Fruit fly (Drosophila melanogaster) whole organism, pupa: ENCODE results near the gene Sirt2.

ENCODE experiments used
- CG10348 ChIP-seq: fragments of 200-800 bp; sonication (Bioruptor generic); IDR thresholded peaks from 2 replicates; pipeline ENCODE4 v1.3.6; 2022; ENCODE audit warnings: missing biosample characterization, missing genetic modification characterization
- CG12605 ChIP-seq: fragments of 200-800 bp; sonication (Bioruptor generic); IDR thresholded peaks from 2 replicates; pipeline ENCODE4 v1.3.6; 2022; ENCODE audit warnings: missing biosample characterization, missing genetic modification characterization
- CG13204 ChIP-seq: fragments of 200-800 bp; sonication (Bioruptor generic); optimal IDR thresholded peaks from 2 replicates; lab custom pipeline; 2018; ENCODE audit warnings: missing biosample characterization, mild to moderate bottlenecking, missing genetic modification characterization, moderate library complexity
- CG14655 ChIP-seq: fragments of 200-800 bp; sonication (Bioruptor generic); optimal IDR thresholded peaks from 3 replicates; lab custom pipeline; 2017; ENCODE audit warnings: mild to moderate bottlenecking, missing biosample characterization, missing genetic modification reagents, missing genetic modification characterization
- CG15710 ChIP-seq: fragments of 200-800 bp; sonication (Bioruptor generic); optimal IDR thresholded peaks from 2 replicates; lab custom pipeline; 2018; ENCODE audit warnings: missing biosample characterization, mild to moderate bottlenecking, missing genetic modification characterization, moderate library complexity
- CG17806 ChIP-seq: fragments of 200-800 bp; sonication (Bioruptor generic); optimal IDR thresholded peaks from 2 replicates; lab custom pipeline; 2018; ENCODE audit warnings: missing biosample characterization, mild to moderate bottlenecking, missing genetic modification characterization, moderate library complexity
- CG32121 ChIP-seq: fragments of 200-800 bp; sonication (Bioruptor generic); IDR thresholded peaks from 2 replicates; pipeline ENCODE4 v1.3.6; 2022; ENCODE audit warnings: missing biosample characterization, missing genetic modification characterization
- CG34367 ChIP-seq: fragments of 200-800 bp; sonication (Bioruptor generic); optimal IDR thresholded peaks from 2 replicates; lab custom pipeline; 2018; ENCODE audit warnings: missing biosample characterization, mild to moderate bottlenecking, missing genetic modification characterization
- CG4496 ChIP-seq: fragments of 200-800 bp; sonication (Bioruptor generic); IDR thresholded peaks from 3 replicates; pipeline ENCODE4 v1.3.6; 2022; ENCODE audit warnings: missing biosample characterization, missing genetic modification characterization
- CG8159 ChIP-seq: fragments of 200-800 bp; sonication (Bioruptor generic); optimal IDR thresholded peaks from 3 replicates; lab custom pipeline; 2018; ENCODE audit warnings: missing biosample characterization, mild to moderate bottlenecking, missing genetic modification characterization, moderate library complexity
- CG8301 ChIP-seq: fragments of 200-800 bp; sonication (Bioruptor generic); optimal IDR thresholded peaks from 2 replicates; lab custom pipeline; 2018; ENCODE audit warnings: missing biosample characterization, mild to moderate bottlenecking, missing genetic modification characterization
- CG9948 ChIP-seq: fragments of 200-800 bp; sonication (Bioruptor generic); optimal IDR thresholded peaks from 2 replicates; lab custom pipeline; 2018; ENCODE audit warnings: missing biosample characterization, mild to moderate bottlenecking, missing genetic modification characterization, moderate library complexity
- D1 ChIP-seq: fragments of 200-800 bp; sonication (Bioruptor generic); optimal IDR thresholded peaks from 2 replicates; lab custom pipeline; 2018; ENCODE audit warnings: missing biosample characterization, mild to moderate bottlenecking, missing genetic modification characterization, moderate library complexity
- EcR ChIP-seq: fragments of 200-800 bp; sonication (Bioruptor generic); optimal IDR thresholded peaks from 3 replicates; lab custom pipeline; 2019; ENCODE audit warnings: missing biosample characterization, missing genetic modification characterization, mild to moderate bottlenecking, moderate library complexity, missing genetic modification reagents
- Ets98B ChIP-seq: fragments of 200-800 bp; sonication (Bioruptor generic); IDR thresholded peaks from 2 replicates; pipeline ENCODE4 v1.3.6; 2022; ENCODE audit warnings: missing biosample characterization, missing genetic modification characterization
- Pif1A ChIP-seq: fragments of 200-800 bp; sonication (Bioruptor generic); optimal IDR thresholded peaks from 3 replicates; lab custom pipeline; 2016; ENCODE audit warnings: missing biosample characterization, missing genetic modification characterization
- Pif1B ChIP-seq: fragments of 200-800 bp; sonication (Bioruptor generic); optimal IDR thresholded peaks from 3 replicates; lab custom pipeline; 2016; ENCODE audit warnings: missing biosample characterization, missing genetic modification characterization
- Snoo ChIP-seq: fragments of 200-800 bp; sonication (Bioruptor generic); optimal IDR thresholded peaks from 3 replicates; lab custom pipeline; 2017; ENCODE audit warnings: missing biosample characterization, mild to moderate bottlenecking, missing genetic modification characterization, inconsistent platforms
- fd96Ca ChIP-seq: fragments of 200-800 bp; sonication (Bioruptor generic); IDR thresholded peaks from 3 replicates; pipeline ENCODE4 v1.3.6; 2022; ENCODE audit warnings: missing biosample characterization, missing genetic modification characterization
- gl ChIP-seq: fragments of 200-800 bp; sonication (Bioruptor generic); optimal IDR thresholded peaks from 2 replicates; lab custom pipeline; 2018; ENCODE audit warnings: missing biosample characterization, mild to moderate bottlenecking, missing genetic modification characterization
- rn ChIP-seq: fragments of 200-800 bp; sonication (Bioruptor generic); IDR thresholded peaks from 2 replicates; pipeline ENCODE4 v1.3.6; 2022; ENCODE audit warnings: missing biosample characterization, missing genetic modification characterization

Gene Sirt2

dm6 chr3R:20309661-20310497 is 18.4 kb upstream of the Sirt2 start:
- TF ChIP-seq CG10348 (GFP tag; lab: Robert Waterston, UW) (no peak), Ets98B (GFP tag; lab: Robert Waterston, UW) (no peak), gl (tag; lab: Kevin White, UChicago) (no peak), EcR (GFP tag; lab: Kevin White, UChicago) (no peak), CG13204 (GFP tag; lab: Kevin White, UChicago) (peak; percentile 86), CG32121 (GFP tag; lab: Robert Waterston, UW) (0 out of 2 replicates have a peak, but pooled peaks have one; percentile 7), D1 (tag; lab: Kevin White, UChicago) (no peak)

DNA sequence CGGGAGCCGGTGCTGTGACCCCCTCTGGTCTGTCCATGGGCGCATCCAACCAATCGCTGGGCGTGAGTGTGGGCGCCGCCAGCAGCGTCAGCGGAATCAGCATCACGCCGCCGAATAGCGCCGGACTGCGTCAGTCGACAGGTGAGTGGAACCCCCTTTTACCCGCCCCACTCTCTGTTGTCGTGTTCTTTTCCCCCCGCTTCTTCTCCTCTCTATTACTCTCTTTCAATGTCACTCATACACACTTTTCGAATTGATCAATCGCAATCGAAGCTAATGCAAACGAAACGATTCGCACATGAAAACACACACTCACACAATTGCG is 17.8 kb upstream of the Sirt2 start:
- TF ChIP-seq Pif1B (GFP tag; lab: Kevin White, UChicago) (no peak), CG13204 (GFP tag; lab: Kevin White, UChicago) (peak; percentile 26), Ets98B (GFP tag; lab: Robert Waterston, UW) (no peak), fd96Ca (GFP tag; lab: Robert Waterston, UW) (0 out of 3 replicates have a peak, but pooled peaks have one; percentile 18), D1 (tag; lab: Kevin White, UChicago) (no peak)
- TF ChIP-seq, all 21 proteins: peak for 2

dm6 chr3R:20310905-20311304 is 17.4 kb upstream of the Sirt2 start:
- TF ChIP-seq CG14655 (GFP tag; lab: Kevin White, UChicago) (peak; percentile 36), Snoo (tag; lab: Kevin White, UChicago) (peak; percentile 25), CG15710 (no peak), rn (GFP tag; lab: Robert Waterston, UW) (no peak), D1 (tag; lab: Kevin White, UChicago) (no peak)
- TF ChIP-seq, all 21 proteins: peak for 2

DNA sequence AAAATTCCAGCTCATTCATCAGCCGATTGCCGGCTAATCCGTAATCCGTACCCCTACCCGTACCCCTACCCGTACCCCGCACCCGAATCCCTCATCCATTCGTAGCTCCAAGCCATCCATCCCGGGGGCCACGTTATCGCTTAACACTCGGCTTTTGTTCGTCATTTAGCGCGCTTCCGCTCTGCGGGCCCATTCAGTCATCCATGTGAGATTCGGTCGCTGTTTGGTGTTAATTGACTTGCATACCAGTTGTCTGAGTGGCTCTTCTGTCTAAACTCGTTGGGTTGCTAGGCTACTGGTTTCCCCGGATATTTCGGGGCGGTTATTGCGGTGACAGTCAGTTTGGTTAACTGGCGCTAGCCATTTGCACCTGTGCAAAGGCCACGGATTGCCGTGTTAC is 16.9 kb upstream of the Sirt2 start:
- TF ChIP-seq Ets98B (GFP tag; lab: Robert Waterston, UW) (peak; percentile 26; the same call in 1 of the 2 replicates), CG9948 (tag; lab: Kevin White, UChicago) (no peak)

- peak; percentile 92 for TF ChIP-seq CG32121 (GFP tag; lab: Robert Waterston, UW)
- TF ChIP-seq Ets98B (GFP tag; lab: Robert Waterston, UW) = peak; percentile 87
- TF ChIP-seq rn (GFP tag; lab: Robert Waterston, UW) = no peak
- no peak for TF ChIP-seq gl (tag; lab: Kevin White, UChicago)
- TF ChIP-seq CG8301 (tag; lab: Kevin White, UChicago) = peak; percentile 89
- TF ChIP-seq CG12605 (GFP tag; lab: Robert Waterston, UW) = peak; percentile 74
- TF ChIP-seq CG10348 (GFP tag; lab: Robert Waterston, UW) = peak; percentile 42; the same call in 1 of the 2 replicates
- peak; percentile 13 for TF ChIP-seq CG34367
- peak; percentile 92 for TF ChIP-seq CG4496 (GFP tag; lab: Robert Waterston, UW)
- peak; percentile 92 for TF ChIP-seq Pif1A
- TF ChIP-seq CG13204 (GFP tag; lab: Kevin White, UChicago) = no peak
- peak; percentile 78 for TF ChIP-seq Pif1B (GFP tag; lab: Kevin White, UChicago)
- no peak for TF ChIP-seq D1 (tag; lab: Kevin White, UChicago)
- TF ChIP-seq CG17806 (tag; lab: Kevin White, UChicago) = peak; percentile 65
- peak; percentile 56 for TF ChIP-seq CG9948 (tag; lab: Kevin White, UChicago)
- TF ChIP-seq CG14655 (GFP tag; lab: Kevin White, UChicago) = peak; percentile 89
- peak; percentile 90 for TF ChIP-seq CG8159 (tag; lab: Kevin White, UChicago)
- TF ChIP-seq fd96Ca (GFP tag; lab: Robert Waterston, UW) = peak; percentile 88
- peak; percentile 31 for TF ChIP-seq CG15710
- no peak for TF ChIP-seq Snoo (tag; lab: Kevin White, UChicago)
- no peak for TF ChIP-seq EcR (GFP tag; lab: Kevin White, UChicago)
- TF ChIP-seq, all 21 proteins: peak for 15
Observed at dm6 chr3R:20312838-20313237, 15.4 kb upstream of the Sirt2 start.

DNA sequence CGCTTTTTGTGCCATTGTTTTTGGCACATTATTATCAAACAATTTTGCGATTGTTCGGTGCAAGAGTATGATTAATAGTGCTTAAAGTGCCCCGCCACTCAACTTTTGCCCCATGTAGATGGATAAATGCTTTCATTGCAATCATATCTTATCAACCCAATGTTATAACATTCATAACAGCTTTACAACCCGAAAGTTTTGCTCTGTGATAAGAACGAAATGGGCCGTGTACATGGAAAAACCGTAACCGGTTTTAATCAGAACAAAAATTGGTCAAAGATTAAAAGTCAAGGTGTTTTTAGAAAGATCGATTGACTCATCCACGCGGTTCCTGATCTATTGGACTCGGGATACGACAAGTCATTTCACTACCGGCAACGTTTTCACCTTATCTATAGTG is 11.7 kb upstream of the Sirt2 start:
- TF ChIP-seq CG8159 (tag; lab: Kevin White, UChicago) (no peak), Pif1B (GFP tag; lab: Kevin White, UChicago) (no peak), CG8301 (tag; lab: Kevin White, UChicago) (no peak), CG17806 (tag; lab: Kevin White, UChicago) (no peak), CG34367 (no peak), Snoo (tag; lab: Kevin White, UChicago) (no peak), CG14655 (GFP tag; lab: Kevin White, UChicago) (no peak)
